Worm (Caenorhabditis elegans): ENCODE results near the gene C16A11.10.
A peak's percentile ranks its signal among the peaks of the same experiment; 100 is the strongest.

Gene C16A11.10

DNA sequence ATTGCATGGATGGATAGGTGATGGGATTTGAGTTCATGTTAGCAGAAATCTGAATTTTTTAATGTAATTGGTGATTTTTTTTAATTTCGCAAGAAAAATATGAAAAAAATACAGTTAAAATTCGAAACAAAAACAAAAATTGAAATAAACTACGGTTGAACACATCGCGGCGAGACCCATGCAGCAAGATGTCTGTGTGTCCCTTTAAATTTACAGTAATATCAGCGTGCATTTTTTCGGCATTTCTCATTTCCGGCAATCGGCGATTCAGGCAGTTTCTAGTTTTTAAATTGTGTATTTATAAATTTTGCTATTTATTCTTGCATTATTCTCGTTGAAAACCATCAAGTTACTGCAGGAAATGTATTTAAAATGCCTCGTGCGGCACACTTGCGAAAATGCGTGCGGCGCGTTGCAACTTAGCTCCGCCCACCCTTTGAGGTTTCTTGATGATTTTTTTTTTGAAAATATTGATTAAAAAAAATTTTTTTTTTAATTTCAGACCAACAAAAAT is 6.6 kb downstream of the C16A11.10 start, which contains the start of the genes fbxc-44 and C16A11.2 (continued):
- TF ChIP-seq M03D4.4 (tag; optimal IDR thresholded peaks at IDR 0.05): peak; percentile 85
- no peak for TF ChIP-seq unc-62 (GFP tag; optimal IDR thresholded peaks at IDR 0.05)
- TF ChIP-seq mab-5 (tag; optimal IDR thresholded peaks at IDR 0.05): peak; percentile 55
- peak; percentile 69 for TF ChIP-seq mep-1 (tag; optimal IDR thresholded peaks at IDR 0.05)
- TF ChIP-seq tbx-8 (GFP tag; optimal IDR thresholded peaks at IDR 0.05): no peak
- TF ChIP-seq pha-4 (tag; optimal IDR thresholded peaks at IDR 0.05): no peak

DNA sequence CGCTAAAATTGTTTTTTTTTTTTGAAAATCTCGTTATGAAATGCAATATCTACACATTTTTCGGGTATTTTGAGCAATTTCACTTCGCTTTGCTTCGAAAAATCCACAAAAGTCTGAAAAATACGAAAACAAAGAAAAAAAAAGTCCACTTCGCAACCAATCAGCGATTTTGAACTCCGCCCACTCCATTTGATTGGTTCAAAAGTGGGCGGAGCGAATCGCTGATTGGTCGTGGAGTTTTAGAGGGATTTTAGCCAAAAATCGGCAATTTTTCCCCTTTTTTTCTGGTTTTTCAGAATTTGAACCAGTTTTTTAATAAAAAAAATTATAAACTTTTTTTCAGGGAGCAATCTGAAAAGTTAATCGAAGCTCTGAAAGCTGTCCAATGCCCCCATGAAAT is 7.8 kb downstream of the C16A11.10 start:
- TF ChIP-seq mls-2 (tag; optimal IDR thresholded peaks at IDR 0.05) (no peak), lin-13 (tag; optimal IDR thresholded peaks at IDR 0.05) (no peak), tbx-8 (GFP tag; optimal IDR thresholded peaks at IDR 0.05) (no peak), nhr-28 (tag; optimal IDR thresholded peaks at IDR 0.05) (no peak), hlh-1 (tag; optimal IDR thresholded peaks at IDR 0.05) (no peak), elt-3 (tag; optimal IDR thresholded peaks at IDR 0.05) (no peak), ceh-83 (GFP tag; optimal IDR thresholded peaks at IDR 0.05) (no peak), unc-39 (tag; optimal IDR thresholded peaks at IDR 0.05) (no peak), blmp-1 (tag; optimal IDR thresholded peaks at IDR 0.05) (no peak), sem-2 (GFP tag; optimal IDR thresholded peaks at IDR 0.05) (no peak)

- TF ChIP-seq drap-1 (GFP tag; optimal IDR thresholded peaks at IDR 0.05) (no peak), lsy-2 (tag; optimal IDR thresholded peaks at IDR 0.05) (no peak), ceh-39 (tag; optimal IDR thresholded peaks at IDR 0.05) (no peak), flh-1 (GFP tag; optimal IDR thresholded peaks at IDR 0.05) (no peak), lin-32 (GFP tag; optimal IDR thresholded peaks at IDR 0.05) (no peak), pha-4 (tag; optimal IDR thresholded peaks at IDR 0.05) (no peak)
Measured at ce11 chrII:4244959-4245358, 13.8 kb downstream of the C16A11.10 start.

DNA sequence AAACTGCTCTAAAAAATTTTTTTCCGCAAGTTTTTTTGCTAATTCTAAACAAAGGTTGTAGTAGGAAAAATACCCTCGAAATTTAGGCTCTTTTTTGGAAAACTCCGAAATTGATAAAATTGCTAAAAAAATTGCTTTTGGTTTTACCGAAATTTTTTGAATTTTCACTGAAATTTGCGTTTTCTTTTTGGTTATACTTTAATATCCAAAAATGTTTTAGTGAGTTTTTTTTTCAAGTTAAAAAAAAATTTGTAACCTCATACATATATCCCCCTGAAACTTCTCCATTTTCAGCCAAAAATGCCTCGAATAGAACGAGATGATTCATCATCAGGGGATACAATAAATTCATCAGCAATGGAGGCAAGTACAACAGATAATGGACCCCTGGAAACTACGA is 15.7 kb downstream of the C16A11.10 start, which contains the start of gene gpa-11:
TSS of gene gpa-11 (plus strand) at position 301 of the 400 bp plus-strand sequence.
- TF ChIP-seq drap-1 (GFP tag; optimal IDR thresholded peaks at IDR 0.05): no peak
- TF ChIP-seq sptf-1 (tag; optimal IDR thresholded peaks at IDR 0.05): no peak
- no peak for TF ChIP-seq ceh-83 (GFP tag; optimal IDR thresholded peaks at IDR 0.05)
- TF ChIP-seq lsy-2 (tag; optimal IDR thresholded peaks at IDR 0.05): no peak
- TF ChIP-seq zip-8 (tag; optimal IDR thresholded peaks at IDR 0.05): no peak
- TF ChIP-seq ceh-39 (tag; optimal IDR thresholded peaks at IDR 0.05): no peak
- no peak for TF ChIP-seq bed-3 (GFP tag; optimal IDR thresholded peaks at IDR 0.05)
- no peak for TF ChIP-seq tbx-8 (GFP tag; optimal IDR thresholded peaks at IDR 0.05)
- TF ChIP-seq ces-1 (GFP tag; optimal IDR thresholded peaks at IDR 0.05): no peak

DNA sequence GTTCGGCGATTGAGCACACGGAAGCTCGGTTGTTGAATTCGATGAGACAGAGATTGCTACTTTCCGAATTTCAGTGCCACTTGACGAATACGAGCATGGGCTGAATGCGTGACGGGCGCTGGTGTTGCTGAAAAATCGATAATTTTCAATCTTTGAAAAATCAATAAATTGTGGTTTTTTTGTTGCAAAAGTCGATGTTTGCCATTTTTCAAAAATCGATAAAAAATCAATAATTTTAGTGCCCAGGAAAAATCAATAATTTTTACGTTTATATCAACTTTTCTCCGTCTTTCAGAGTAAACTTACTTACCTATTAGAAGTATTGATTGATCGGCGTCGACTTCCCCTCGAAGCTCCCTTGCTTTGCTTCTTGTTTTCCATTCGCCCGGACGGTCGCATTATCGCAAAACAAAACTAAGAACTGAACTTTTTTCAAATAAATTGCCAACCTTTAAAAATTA is 25.4 kb downstream of the C16A11.10 start, which contains the start of gene C16A11.7:
TSS of gene C16A11.7 (minus strand) at position 411 of the 461 bp plus-strand sequence.
- TF ChIP-seq hlh-1 (tag; optimal IDR thresholded peaks at IDR 0.05) (no peak), unc-62 (GFP tag; optimal IDR thresholded peaks at IDR 0.05) (no peak), cnd-1 (tag; optimal IDR thresholded peaks at IDR 0.05) (no peak), sem-2 (GFP tag; optimal IDR thresholded peaks at IDR 0.05) (no peak), ces-1 (GFP tag; optimal IDR thresholded peaks at IDR 0.05) (no peak), zip-8 (tag; optimal IDR thresholded peaks at IDR 0.05) (no peak), mep-1 (tag; optimal IDR thresholded peaks at IDR 0.05) (no peak)

DNA sequence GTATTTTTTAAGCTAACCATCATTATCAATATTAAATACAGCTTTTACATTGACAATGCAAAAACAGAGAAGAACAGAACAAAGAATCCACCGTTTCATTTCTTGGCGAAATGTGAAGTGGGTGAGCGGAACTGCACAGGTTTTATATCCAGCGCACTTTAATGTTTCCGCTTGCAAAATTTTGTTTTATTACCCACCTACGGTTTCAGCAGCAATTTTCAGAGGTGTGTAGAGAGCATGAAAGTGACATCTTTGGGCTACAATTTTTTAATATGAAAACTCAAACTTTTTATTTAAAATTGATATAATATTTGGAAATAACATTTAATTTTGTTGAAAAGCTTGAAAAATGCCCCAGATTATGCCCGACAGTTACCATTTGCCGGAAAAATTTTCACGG is 27.5 kb downstream of the C16A11.10 start, which contains the start of gene clec-135:
TSS of gene clec-135 (minus strand) at position 101 of the 400 bp plus-strand sequence.
- TF ChIP-seq cnd-1 (tag; optimal IDR thresholded peaks at IDR 0.05): no peak
- no peak for TF ChIP-seq ztf-11 (tag; optimal IDR thresholded peaks at IDR 0.05)

DNA sequence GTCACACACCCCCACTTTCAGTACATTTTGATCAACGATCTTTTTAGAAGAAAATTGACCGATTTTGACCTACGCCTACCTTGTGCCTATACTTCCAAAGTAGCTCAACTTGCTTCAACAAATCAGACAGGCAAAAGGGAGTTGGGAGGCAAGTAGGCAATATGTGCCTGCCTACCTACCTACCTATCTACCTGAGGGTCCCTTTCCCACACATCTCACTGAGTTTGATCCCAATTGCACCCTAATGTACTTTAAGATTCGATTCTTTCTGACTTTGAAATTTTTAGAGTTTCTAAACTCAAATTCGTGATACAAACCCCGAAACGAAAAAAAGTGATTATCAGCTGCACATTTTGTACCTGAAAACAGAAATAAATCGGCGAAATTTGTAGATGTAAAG is 36.5 kb downstream of the C16A11.10 start:
- TF ChIP-seq pha-4 (tag; optimal IDR thresholded peaks at IDR 0.05): no peak
- no peak for TF ChIP-seq lin-32 (GFP tag; optimal IDR thresholded peaks at IDR 0.05)
- TF ChIP-seq drap-1 (GFP tag; optimal IDR thresholded peaks at IDR 0.05): no peak
- no peak for TF ChIP-seq blmp-1 (tag; optimal IDR thresholded peaks at IDR 0.05)
- TF ChIP-seq tbx-8 (GFP tag; optimal IDR thresholded peaks at IDR 0.05): no peak
- no peak for TF ChIP-seq sem-2 (GFP tag; optimal IDR thresholded peaks at IDR 0.05)
- no peak for TF ChIP-seq mls-2 (tag; optimal IDR thresholded peaks at IDR 0.05)
- no peak for TF ChIP-seq unc-39 (tag; optimal IDR thresholded peaks at IDR 0.05)
- TF ChIP-seq ham-2 (GFP tag; optimal IDR thresholded peaks at IDR 0.05): no peak
- no peak for TF ChIP-seq M03D4.4 (tag; optimal IDR thresholded peaks at IDR 0.05)
- TF ChIP-seq lin-13 (tag; optimal IDR thresholded peaks at IDR 0.05): no peak
- no peak for TF ChIP-seq elt-1 (tag; optimal IDR thresholded peaks at IDR 0.05; ENCODE audit: borderline replicate concordance, insufficient read depth)
- TF ChIP-seq nhr-237 (tag; optimal IDR thresholded peaks at IDR 0.05): no peak
- TF ChIP-seq lsy-2 (tag; optimal IDR thresholded peaks at IDR 0.05): no peak
- no peak for TF ChIP-seq unc-62 (GFP tag; optimal IDR thresholded peaks at IDR 0.05)
- no peak for TF ChIP-seq ceh-39 (tag; optimal IDR thresholded peaks at IDR 0.05)
- TF ChIP-seq bed-3 (GFP tag; optimal IDR thresholded peaks at IDR 0.05): no peak
